Worm (Caenorhabditis elegans) whole organism, late embryonic: Measurements from ENCODE around the gene pqn-78.
A peak's percentile ranks its signal among the peaks of the same experiment; 100 is the strongest.
"Not testable (repeated sequence)": the region's sequence is repeated elsewhere in the genome, so short reads cannot be mapped to it uniquely, and the experiment has no call there.

Experiments
- K02D7.2 ChIP-seq: sonication (generic microtip); optimal IDR thresholded peaks from 2 replicates; lab custom pipeline; 2017; ENCODE audit warnings: mild to moderate bottlenecking, missing genetic modification characterization, missing compliant biosample characterization
- Y22D7AL.16 ChIP-seq: sonication (generic microtip); optimal IDR thresholded peaks from 2 replicates; lab custom pipeline; 2016; ENCODE audit warnings: missing genetic modification characterization, missing compliant biosample characterization
- ama-1 ChIP-seq: fragments of 150-350 bp; optimal IDR thresholded peaks from 2 replicates; lab custom pipeline; 2014
- ceh-14 ChIP-seq: sonication (generic microtip); optimal IDR thresholded peaks from 2 replicates; lab custom pipeline; 2016; ENCODE audit warnings: missing genotype, missing genetic modification characterization, missing compliant biosample characterization
- ceh-2 ChIP-seq: sonication (generic microtip); optimal IDR thresholded peaks from 2 replicates; lab custom pipeline; 2016; ENCODE audit warnings: missing genotype, missing genetic modification characterization, missing compliant biosample characterization
- ceh-22 ChIP-seq: sonication (generic microtip); optimal IDR thresholded peaks from 2 replicates; lab custom pipeline; 2017; ENCODE audit warnings: missing biosample characterization, missing genetic modification characterization
- ceh-30 ChIP-seq: fragments of 150-350 bp; optimal IDR thresholded peaks from 2 replicates; lab custom pipeline; 2014; ENCODE audit warnings: missing biosample characterization, missing genetic modification characterization
- ceh-31 ChIP-seq: sonication (generic microtip); optimal IDR thresholded peaks from 2 replicates; lab custom pipeline; 2016; ENCODE audit warnings: missing genetic modification characterization, missing compliant biosample characterization
- ceh-45 ChIP-seq: fragments of 200-800 bp; sonication (Bioruptor generic); IDR thresholded peaks from 2 replicates; pipeline ENCODE4 v1.3.6; 2022; ENCODE audit warnings: missing genetic modification reagents, missing genetic modification characterization, missing compliant biosample characterization
- ceh-48 ChIP-seq: sonication (generic microtip); optimal IDR thresholded peaks from 2 replicates; lab custom pipeline; 2016; ENCODE audit warnings: missing genetic modification characterization, inconsistent platforms, missing compliant biosample characterization
- ceh-6 ChIP-seq: fragments of 200-800 bp; sonication (Bioruptor generic); optimal IDR thresholded peaks from 2 replicates; lab custom pipeline; 2018; ENCODE audit warnings: mild to moderate bottlenecking, missing genetic modification characterization, missing compliant biosample characterization
- ceh-9 ChIP-seq: sonication (generic microtip); optimal IDR thresholded peaks from 2 replicates; lab custom pipeline; 2016; ENCODE audit warnings: mild to moderate bottlenecking, missing genetic modification characterization, inconsistent platforms, missing compliant biosample characterization
- che-1 ChIP-seq: sonication (generic microtip); optimal IDR thresholded peaks from 2 replicates; lab custom pipeline; 2016; ENCODE audit warnings: mild to moderate bottlenecking, missing genetic modification characterization, missing compliant biosample characterization
- dmd-4 ChIP-seq: sonication (generic microtip); optimal IDR thresholded peaks from 2 replicates; lab custom pipeline; 2016; ENCODE audit warnings: borderline replicate concordance, missing genetic modification characterization, missing compliant biosample characterization
- dve-1 ChIP-seq: sonication (generic microtip); optimal IDR thresholded peaks from 2 replicates; lab custom pipeline; 2017; ENCODE audit warnings: antibody characterized with exemption, mild to moderate bottlenecking, missing genetic modification characterization, missing compliant biosample characterization
- elt-2 ChIP-seq: sonication (generic microtip); optimal IDR thresholded peaks from 2 replicates; lab custom pipeline; 2016; ENCODE audit warnings: missing genetic modification reagents, missing genetic modification characterization, missing compliant biosample characterization
- ets-4 ChIP-seq: sonication (generic microtip); optimal IDR thresholded peaks from 2 replicates; lab custom pipeline; 2016; ENCODE audit warnings: missing genetic modification characterization, missing compliant biosample characterization
- eyg-1 ChIP-seq: sonication (generic microtip); optimal IDR thresholded peaks from 2 replicates; lab custom pipeline; 2016; ENCODE audit warnings: missing genotype, missing genetic modification characterization, missing compliant biosample characterization
- fax-1 ChIP-seq: sonication (generic microtip); optimal IDR thresholded peaks from 2 replicates; lab custom pipeline; 2016; ENCODE audit warnings: missing genotype, missing genetic modification characterization, missing compliant biosample characterization
- fkh-10 ChIP-seq: fragments of 150-350 bp; optimal IDR thresholded peaks from 2 replicates; lab custom pipeline; 2014; ENCODE audit warnings: missing biosample characterization, missing genetic modification reagents, missing genetic modification characterization
- fkh-6 ChIP-seq: sonication (generic microtip); optimal IDR thresholded peaks from 2 replicates; lab custom pipeline; 2016; ENCODE audit warnings: missing genetic modification characterization, missing compliant biosample characterization
- gmeb-2 ChIP-seq: sonication (generic microtip); optimal IDR thresholded peaks from 2 replicates; lab custom pipeline; 2016; ENCODE audit warnings: missing genetic modification characterization, inconsistent platforms, missing compliant biosample characterization
- hlh-15 ChIP-seq: sonication (generic microtip); optimal IDR thresholded peaks from 2 replicates; lab custom pipeline; 2016; ENCODE audit warnings: missing genetic modification characterization, missing compliant biosample characterization
- hlh-30 ChIP-seq: sonication (generic microtip); optimal IDR thresholded peaks from 2 replicates; lab custom pipeline; 2017; ENCODE audit warnings: antibody characterized with exemption, missing genetic modification characterization, missing compliant biosample characterization; ENCODE audit not compliant: insufficient read depth
- hlh-8 ChIP-seq: sonication (generic microtip); optimal IDR thresholded peaks from 2 replicates; lab custom pipeline; 2016; ENCODE audit warnings: missing genotype, missing genetic modification characterization, missing compliant biosample characterization
- lin-11 ChIP-seq: fragments of 200-800 bp; sonication (Bioruptor generic); optimal IDR thresholded peaks from 2 replicates; lab custom pipeline; 2018; ENCODE audit warnings: mild to moderate bottlenecking, missing genetic modification characterization, missing compliant biosample characterization
- madf-2 ChIP-seq: sonication (generic microtip); optimal IDR thresholded peaks from 2 replicates; lab custom pipeline; 2017; ENCODE audit warnings: missing genetic modification characterization, missing compliant biosample characterization
- nfya-1 ChIP-seq: sonication (generic microtip); optimal IDR thresholded peaks from 2 replicates; lab custom pipeline; 2017; ENCODE audit warnings: missing genetic modification characterization, mild to moderate bottlenecking, missing compliant biosample characterization, antibody characterized with exemption, moderate library complexity
- nhr-232 ChIP-seq: sonication (generic microtip); optimal IDR thresholded peaks from 2 replicates; lab custom pipeline; 2016; ENCODE audit warnings: missing genetic modification characterization, missing compliant biosample characterization
- npax-4 ChIP-seq: sonication (generic microtip); optimal IDR thresholded peaks from 2 replicates; lab custom pipeline; 2016; ENCODE audit warnings: missing genetic modification characterization, missing compliant biosample characterization
- pat-9 ChIP-seq: fragments of 200-800 bp; sonication (Bioruptor generic); optimal IDR thresholded peaks from 2 replicates; lab custom pipeline; 2018; ENCODE audit warnings: mild to moderate bottlenecking, missing genetic modification characterization, moderate library complexity, missing compliant biosample characterization
- pax-1 ChIP-seq: fragments of 150-350 bp; optimal IDR thresholded peaks from 2 replicates; lab custom pipeline; 2014; ENCODE audit warnings: missing biosample characterization, missing genetic modification characterization
- pros-1 ChIP-seq: fragments of 150-350 bp; optimal IDR thresholded peaks from 2 replicates; lab custom pipeline; 2014; ENCODE audit warnings: missing biosample characterization, missing genetic modification reagents, missing genetic modification characterization
- ref-2 ChIP-seq: sonication (generic microtip); optimal IDR thresholded peaks from 2 replicates; lab custom pipeline; 2016; ENCODE audit warnings: missing genetic modification characterization, missing compliant biosample characterization
- rnt-1 ChIP-seq: sonication (generic microtip); optimal IDR thresholded peaks from 2 replicates; lab custom pipeline; 2016; ENCODE audit warnings: missing genetic modification characterization, missing compliant biosample characterization
- sdc-2 ChIP-seq: sonication (generic microtip); optimal IDR thresholded peaks from 2 replicates; lab custom pipeline; 2016; ENCODE audit warnings: missing genotype, missing genetic modification characterization, missing compliant biosample characterization
- ttx-3 ChIP-seq: sonication (generic microtip); optimal IDR thresholded peaks from 2 replicates; lab custom pipeline; 2016; ENCODE audit warnings: missing genetic modification reagents, missing genetic modification characterization, missing compliant biosample characterization
- unc-42 ChIP-seq: sonication (generic microtip); optimal IDR thresholded peaks from 2 replicates; lab custom pipeline; 2016; ENCODE audit warnings: missing genotype, missing genetic modification characterization, missing compliant biosample characterization
- unc-86 ChIP-seq: sonication (generic microtip); optimal IDR thresholded peaks from 2 replicates; lab custom pipeline; 2016; ENCODE audit warnings: missing genetic modification characterization, missing compliant biosample characterization
- ztf-16 ChIP-seq: sonication (generic microtip); optimal IDR thresholded peaks from 2 replicates; lab custom pipeline; 2017; ENCODE audit warnings: missing genetic modification characterization, missing compliant biosample characterization

Gene pqn-78

DNA sequence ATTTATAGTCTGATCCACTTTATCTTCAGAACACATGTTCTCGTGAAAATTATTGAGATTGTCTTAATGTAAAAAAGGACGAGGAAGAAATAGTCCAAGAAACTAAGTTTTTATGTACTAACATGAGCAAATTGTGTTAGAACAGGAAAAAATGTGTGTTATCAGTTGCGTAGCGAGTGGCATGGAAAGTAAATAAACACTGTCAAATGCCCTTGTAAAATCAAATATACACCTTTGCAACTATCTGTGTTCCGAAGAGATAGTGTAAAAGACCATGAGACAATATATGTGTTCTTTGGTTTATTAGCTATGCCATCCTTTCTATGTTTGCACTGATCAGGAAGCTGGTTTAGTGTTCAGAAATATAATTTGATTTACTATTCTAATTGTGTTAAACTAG lies 1.8 kb downstream of the pqn-78 start:
- TF ChIP-seq hlh-8 (tag; lab: Kevin White, UChicago), result no peak
- peak; percentile 70 for TF ChIP-seq elt-2 (tag; lab: Kevin White, UChicago)
- TF ChIP-seq hlh-30 (tag; lab: Kevin White, UChicago), result no peak
- TF ChIP-seq ref-2 (tag; lab: Kevin White, UChicago), result no peak

DNA sequence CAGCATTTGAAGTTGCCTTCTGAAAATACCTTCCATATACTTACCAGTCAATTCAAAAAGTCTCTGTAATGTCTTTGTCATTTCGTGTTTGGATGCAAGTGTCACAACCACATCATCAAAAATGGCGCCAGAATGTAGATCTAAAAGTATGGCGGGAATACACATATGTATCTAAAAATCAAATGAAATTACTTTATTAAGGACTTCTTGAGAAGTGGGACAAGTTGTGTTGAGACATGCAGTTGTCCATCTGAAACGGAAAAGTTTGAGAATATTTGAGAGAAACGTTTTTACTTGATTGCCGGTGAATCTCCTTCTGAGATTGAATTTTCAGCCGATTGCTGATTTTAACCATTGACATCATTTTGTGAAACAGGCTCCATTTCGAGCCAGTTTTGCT lies 2.9 kb downstream of the pqn-78 start:
- TF ChIP-seq ceh-6 (GFP tag; lab: Kevin White, UChicago) (no peak), sdc-2 (tag; lab: Kevin White, UChicago) (no peak), pros-1 (tag; lab: Kevin White, UChicago) (no peak), rnt-1 (tag; lab: Kevin White, UChicago) (no peak), Y22D7AL.16 (no peak), gmeb-2 (tag; lab: Kevin White, UChicago) (no peak), fax-1 (tag; lab: Kevin White, UChicago) (no peak)

DNA sequence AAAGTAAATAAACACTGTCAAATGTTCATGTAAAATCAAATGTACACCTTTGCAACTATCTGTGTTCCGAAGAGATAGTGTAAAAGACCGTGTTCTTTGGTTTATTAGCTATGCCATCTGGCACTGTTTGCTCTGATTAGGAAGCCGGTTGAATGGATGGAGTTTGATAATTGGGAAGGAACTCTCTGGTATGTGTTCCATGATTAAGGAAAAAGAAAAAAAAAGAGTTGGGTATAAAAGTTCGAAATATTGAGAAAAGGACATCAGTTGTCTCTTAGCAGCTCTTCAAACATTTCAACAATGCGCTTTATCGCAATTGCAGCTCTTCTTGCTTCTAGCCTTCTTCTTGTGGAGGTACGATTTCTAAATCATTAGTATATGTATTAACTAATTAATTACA lies 4.4 kb downstream of the pqn-78 start, which contains the start of gene abu-5:
abu-5 (plus strand) TSS at position 301 of the 400 bp plus-strand sequence.
- peak; percentile 34 for TF ChIP-seq elt-2 (tag; lab: Kevin White, UChicago)

DNA sequence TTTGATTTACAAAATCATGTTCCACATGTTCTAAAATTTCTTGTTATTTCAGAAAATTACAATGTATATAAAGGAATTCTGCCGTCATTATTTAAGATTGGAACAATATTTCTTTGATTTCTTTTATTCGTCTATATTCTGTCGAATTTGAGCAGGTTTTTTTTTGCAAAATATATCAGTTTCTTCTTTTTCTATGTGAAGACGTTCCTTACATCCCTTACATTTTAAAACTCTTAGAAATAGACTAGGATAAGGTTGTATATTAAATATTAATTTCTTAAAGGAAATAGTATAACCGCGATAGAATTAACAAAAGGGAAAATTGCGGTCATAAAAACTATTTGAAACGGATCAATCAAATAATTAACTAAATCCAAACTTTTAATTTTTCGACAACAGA lies 6.0 kb downstream of the pqn-78 start:
- TF ChIP-seq ztf-16 (tag; lab: Kevin White, UChicago) (no peak), unc-42 (tag; lab: Kevin White, UChicago) (no peak), fkh-10 (GFP tag; lab: Kevin White, UChicago) (no peak), ceh-2 (tag; lab: Kevin White, UChicago) (no peak), ceh-30 (tag; lab: Kevin White, UChicago) (no peak), fkh-6 (no peak), elt-2 (tag; lab: Kevin White, UChicago) (no peak), ceh-45 (GFP tag; lab: Robert Waterston, UW) (no peak), lin-11 (no peak), ceh-48 (tag; lab: Kevin White, UChicago) (no peak), che-1 (tag; lab: Kevin White, UChicago) (no peak)

DNA sequence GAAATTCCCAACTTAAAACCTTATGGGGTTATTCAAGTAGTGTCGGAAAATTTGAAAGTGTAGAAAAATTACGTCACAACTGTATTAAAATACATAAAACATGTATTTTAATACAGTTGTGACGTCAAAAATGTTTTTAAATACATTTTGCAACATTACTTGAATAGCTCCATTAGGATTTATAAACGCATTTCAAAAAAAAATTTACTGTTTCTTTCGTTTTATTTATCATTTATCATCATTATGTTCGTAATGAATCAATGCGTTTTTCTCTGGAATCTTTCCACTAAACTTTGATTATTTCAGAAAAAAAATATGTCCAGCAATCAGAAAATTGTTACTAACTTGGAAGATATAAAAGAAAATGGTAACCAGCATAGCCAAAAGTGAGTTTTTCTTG lies 11.2 kb downstream of the pqn-78 start, which contains the start of gene Y105C5A.508:
Y105C5A.508 (plus strand) TSS at position 301 of the 400 bp plus-strand sequence.
- TF ChIP-seq ref-2 (tag; lab: Kevin White, UChicago), result no peak
- no peak for TF ChIP-seq hlh-8 (tag; lab: Kevin White, UChicago)
- no peak for TF ChIP-seq nhr-232
- no peak for TF ChIP-seq unc-42 (tag; lab: Kevin White, UChicago)
- TF ChIP-seq ceh-45 (GFP tag; lab: Robert Waterston, UW), result no peak
- TF ChIP-seq ceh-48 (tag; lab: Kevin White, UChicago), result no peak
- no peak for TF ChIP-seq madf-2 (tag; lab: Kevin White, UChicago)

DNA sequence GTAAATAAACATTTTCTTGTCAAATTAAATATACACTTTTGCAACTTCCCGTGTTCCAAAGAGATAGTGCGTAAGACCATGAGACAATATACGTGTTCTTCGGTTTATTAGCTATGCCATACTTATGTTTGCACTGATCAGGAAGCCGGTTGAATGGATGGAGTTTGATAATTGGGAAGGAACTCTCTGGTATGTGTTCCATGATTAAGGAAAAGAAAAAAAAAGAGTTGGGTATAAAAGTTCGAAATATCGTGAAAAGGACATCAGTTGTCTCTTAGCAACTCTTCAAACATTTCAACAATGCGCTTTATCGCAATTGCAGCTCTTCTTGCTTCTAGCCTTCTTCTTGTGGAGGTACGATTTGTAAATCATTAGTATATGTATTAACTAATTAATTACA lies 16.0 kb downstream of the pqn-78 start, which contains the start of gene pqn-76:
pqn-76 (plus strand) TSS at position 301 of the 400 bp plus-strand sequence.
- not testable (repeated sequence) for TF ChIP-seq unc-86, ceh-14, eyg-1 (tag; lab: Kevin White, UChicago)
- TF ChIP-seq, all 69 proteins: peak for 0; not testable (repeated sequence) for 69

DNA sequence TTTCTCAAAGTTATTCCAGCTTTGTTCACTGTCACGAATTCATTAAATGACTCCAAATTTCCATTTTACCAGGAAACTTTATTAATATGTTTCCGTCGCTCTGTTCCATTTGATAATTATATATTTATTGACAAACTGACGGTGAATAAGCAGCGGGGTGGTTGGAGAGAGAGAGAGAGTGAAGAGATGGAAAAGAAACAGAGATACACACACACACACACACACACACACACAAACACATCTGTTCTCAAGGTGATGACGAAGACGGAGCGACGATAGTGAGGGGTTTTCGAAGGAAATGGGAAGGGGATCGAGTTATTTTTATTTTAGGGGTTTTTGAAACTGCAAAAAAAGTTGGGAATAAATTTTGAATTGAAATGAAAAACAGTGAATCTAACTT lies 21.0 kb downstream of the pqn-78 start:
- TF ChIP-seq unc-42 (tag; lab: Kevin White, UChicago) (peak; percentile 29), Y22D7AL.16 (no peak), ceh-14 (tag; lab: Kevin White, UChicago) (no peak), pax-1 (tag; lab: Kevin White, UChicago) (peak; percentile 36), hlh-8 (tag; lab: Kevin White, UChicago) (peak; percentile 26), madf-2 (tag; lab: Kevin White, UChicago) (no peak), K02D7.2 (tag; lab: Kevin White, UChicago) (no peak), ama-1 (lab: Kevin White, UChicago) (no peak), nfya-1 (tag; lab: Kevin White, UChicago) (peak; percentile 74), hlh-15 (tag; lab: Kevin White, UChicago) (no peak), ttx-3 (tag; lab: Kevin White, UChicago) (no peak), dmd-4 (tag; lab: Kevin White, UChicago) (no peak), elt-2 (tag; lab: Kevin White, UChicago) (peak; percentile 37), ceh-31 (tag; lab: Kevin White, UChicago) (peak; percentile 28), ztf-16 (tag; lab: Kevin White, UChicago) (no peak), pat-9 (tag; lab: Kevin White, UChicago) (no peak), ets-4 (tag; lab: Kevin White, UChicago) (no peak), ceh-22 (tag; lab: Kevin White, UChicago) (no peak), ceh-9 (tag; lab: Kevin White, UChicago) (no peak), dve-1 (tag; lab: Kevin White, UChicago) (no peak), npax-4 (tag; lab: Kevin White, UChicago) (no peak)
